Worm (Caenorhabditis elegans): ENCODE data around the gene sre-51.

The sre-51 gene

ce11 chrII:12279259-12279658 lies 32.4 kb upstream of the sre-51 start, which contains the start of the genes tric-1B.2 and Y57A10A.29:
TSS of gene tric-1B.2 (minus strand) at chrII:12279387.
TSS of gene Y57A10A.29 (plus strand) at chrII:12279561.
- TF ChIP-seq ceh-36 (tag; optimal IDR thresholded peaks at IDR 0.05), result no peak
- TF ChIP-seq sea-1 (GFP tag; conservative IDR thresholded peaks at IDR 0.05), result no peak
- TF ChIP-seq scrt-1 (GFP tag; IDR thresholded peaks at IDR 0.05), result no peak
- TF ChIP-seq tra-4 (tag; optimal IDR thresholded peaks at IDR 0.05), result no peak
- no peak for TF ChIP-seq hnd-1 (tag; optimal IDR thresholded peaks at IDR 0.05)
- TF ChIP-seq ceh-13 (GFP tag; optimal IDR thresholded peaks at IDR 0.05), result no peak
- TF ChIP-seq pes-1 (GFP tag; IDR thresholded peaks at IDR 0.05), result no peak
- TF ChIP-seq hmbx-1 (tag; optimal IDR thresholded peaks at IDR 0.05), result no peak
- no peak for TF ChIP-seq hmg-4 (GFP tag; optimal IDR thresholded peaks at IDR 0.05)
- TF ChIP-seq B0310.2 (tag; optimal IDR thresholded peaks at IDR 0.05), result no peak
- no peak for TF ChIP-seq ets-7 (tag; optimal IDR thresholded peaks at IDR 0.05)
- TF ChIP-seq tbx-11 (GFP tag; IDR thresholded peaks at IDR 0.05), result no peak
- no peak for TF ChIP-seq tbx-37 (GFP tag; conservative IDR thresholded peaks at IDR 0.05)
- no peak for TF ChIP-seq flt-1 (GFP tag; IDR thresholded peaks at IDR 0.05)
- TF ChIP-seq F13C5.2 (tag; optimal IDR thresholded peaks at IDR 0.05), result no peak
- no peak for TF ChIP-seq aly-1 (tag; optimal IDR thresholded peaks at IDR 0.05)
- TF ChIP-seq ama-1 (optimal IDR thresholded peaks at IDR 0.05), result no peak

DNA sequence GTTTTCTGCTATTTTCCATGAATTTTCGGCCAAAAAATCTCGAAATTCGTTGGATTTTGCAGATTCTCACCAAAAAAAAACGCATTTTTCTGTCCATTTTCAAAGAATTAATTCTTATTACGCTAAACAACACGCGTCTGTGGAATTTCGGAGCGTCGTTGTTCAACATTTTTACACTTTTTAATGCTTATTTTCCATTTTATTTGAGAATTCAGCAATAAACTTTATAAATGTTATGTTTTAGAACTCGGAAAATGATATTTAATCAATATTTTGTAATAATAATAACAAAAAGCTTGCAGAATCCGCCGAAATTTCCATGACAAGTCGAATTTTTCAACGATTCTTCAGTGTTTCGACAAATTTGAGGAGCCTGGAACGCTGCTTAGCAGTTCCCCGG lies 31.3 kb upstream of the sre-51 start, which contains the start of gene ife-5:
Gene ife-5, plus strand, starts transcription at position 301 of the 400 bp plus-strand sequence.
- no peak for TF ChIP-seq scrt-1 (GFP tag; IDR thresholded peaks at IDR 0.05)
- TF ChIP-seq aly-1 (tag; optimal IDR thresholded peaks at IDR 0.05), result no peak
- no peak for TF ChIP-seq sea-1 (GFP tag; conservative IDR thresholded peaks at IDR 0.05)
- TF ChIP-seq tbx-37 (GFP tag; conservative IDR thresholded peaks at IDR 0.05), result no peak
- TF ChIP-seq ceh-13 (GFP tag; optimal IDR thresholded peaks at IDR 0.05), result no peak
- no peak for TF ChIP-seq ceh-36 (tag; optimal IDR thresholded peaks at IDR 0.05)
- TF ChIP-seq ets-7 (tag; optimal IDR thresholded peaks at IDR 0.05), result no peak
- no peak for TF ChIP-seq ama-1 (optimal IDR thresholded peaks at IDR 0.05)
- TF ChIP-seq B0310.2 (tag; optimal IDR thresholded peaks at IDR 0.05), result no peak
- no peak for TF ChIP-seq tra-4 (tag; optimal IDR thresholded peaks at IDR 0.05)
- TF ChIP-seq pes-1 (GFP tag; IDR thresholded peaks at IDR 0.05), result no peak
- no peak for TF ChIP-seq hmbx-1 (tag; optimal IDR thresholded peaks at IDR 0.05)

ce11 chrII:12284045-12284444 lies 27.6 kb upstream of the sre-51 start:
- TF ChIP-seq hmbx-1 (tag; optimal IDR thresholded peaks at IDR 0.05) (no peak), F13C5.2 (tag; optimal IDR thresholded peaks at IDR 0.05) (no peak), hmg-4 (GFP tag; optimal IDR thresholded peaks at IDR 0.05) (no peak), ceh-36 (tag; optimal IDR thresholded peaks at IDR 0.05) (no peak), ceh-13 (GFP tag; optimal IDR thresholded peaks at IDR 0.05) (no peak), hnd-1 (tag; optimal IDR thresholded peaks at IDR 0.05) (no peak), tra-4 (tag; optimal IDR thresholded peaks at IDR 0.05) (no peak), pes-1 (GFP tag; IDR thresholded peaks at IDR 0.05) (no peak), tbx-11 (GFP tag; IDR thresholded peaks at IDR 0.05) (no peak), scrt-1 (GFP tag; IDR thresholded peaks at IDR 0.05) (no peak)

DNA sequence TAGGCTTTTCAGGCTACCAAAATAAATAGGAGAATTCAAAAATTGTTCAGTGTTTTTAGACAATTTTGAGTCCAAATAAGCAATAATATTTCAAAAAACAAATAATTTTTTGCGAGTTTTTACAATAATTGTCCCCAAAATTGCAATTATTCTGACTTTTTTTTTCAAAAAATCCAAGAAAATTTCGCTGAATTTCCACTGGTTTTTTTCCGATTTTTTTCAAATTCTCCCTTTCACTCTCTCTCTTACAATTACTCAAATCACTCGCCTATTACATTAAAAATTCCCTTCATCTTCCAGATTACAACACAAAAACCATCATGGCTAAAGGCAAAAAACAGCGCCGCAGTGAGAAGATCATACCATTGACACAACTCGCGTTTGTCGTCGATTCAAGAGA lies 22.6 kb upstream of the sre-51 start, which contains the start of gene Y57A10A.31:
Gene Y57A10A.31, plus strand, starts transcription at position 301 of the 400 bp plus-strand sequence.
- no peak for TF ChIP-seq flt-1 (GFP tag; IDR thresholded peaks at IDR 0.05)
- no peak for TF ChIP-seq ama-1 (optimal IDR thresholded peaks at IDR 0.05)
- no peak for TF ChIP-seq ets-7 (tag; optimal IDR thresholded peaks at IDR 0.05)
- no peak for TF ChIP-seq tra-4 (tag; optimal IDR thresholded peaks at IDR 0.05)
- no peak for TF ChIP-seq ceh-13 (GFP tag; optimal IDR thresholded peaks at IDR 0.05)
- TF ChIP-seq B0310.2 (tag; optimal IDR thresholded peaks at IDR 0.05), result no peak
- no peak for TF ChIP-seq sea-1 (GFP tag; conservative IDR thresholded peaks at IDR 0.05)
- TF ChIP-seq aly-1 (tag; optimal IDR thresholded peaks at IDR 0.05), result no peak
- no peak for TF ChIP-seq tbx-37 (GFP tag; conservative IDR thresholded peaks at IDR 0.05)
- TF ChIP-seq hmbx-1 (tag; optimal IDR thresholded peaks at IDR 0.05), result no peak
- no peak for TF ChIP-seq hnd-1 (tag; optimal IDR thresholded peaks at IDR 0.05)
- no peak for TF ChIP-seq F13C5.2 (tag; optimal IDR thresholded peaks at IDR 0.05)
- TF ChIP-seq hmg-4 (GFP tag; optimal IDR thresholded peaks at IDR 0.05), result no peak
- no peak for TF ChIP-seq ceh-36 (tag; optimal IDR thresholded peaks at IDR 0.05)
- no peak for TF ChIP-seq pes-1 (GFP tag; IDR thresholded peaks at IDR 0.05)
- TF ChIP-seq scrt-1 (GFP tag; IDR thresholded peaks at IDR 0.05), result no peak

- TF ChIP-seq sea-1 (GFP tag; conservative IDR thresholded peaks at IDR 0.05), result no peak
- TF ChIP-seq ama-1 (optimal IDR thresholded peaks at IDR 0.05), result no peak
- no peak for TF ChIP-seq flt-1 (GFP tag; IDR thresholded peaks at IDR 0.05)
- no peak for TF ChIP-seq hnd-1 (tag; optimal IDR thresholded peaks at IDR 0.05)
- no peak for TF ChIP-seq hmg-4 (GFP tag; optimal IDR thresholded peaks at IDR 0.05)
These were observed 15.1 kb upstream of the sre-51 start for ce11 chrII:12296591-12296990.

DNA sequence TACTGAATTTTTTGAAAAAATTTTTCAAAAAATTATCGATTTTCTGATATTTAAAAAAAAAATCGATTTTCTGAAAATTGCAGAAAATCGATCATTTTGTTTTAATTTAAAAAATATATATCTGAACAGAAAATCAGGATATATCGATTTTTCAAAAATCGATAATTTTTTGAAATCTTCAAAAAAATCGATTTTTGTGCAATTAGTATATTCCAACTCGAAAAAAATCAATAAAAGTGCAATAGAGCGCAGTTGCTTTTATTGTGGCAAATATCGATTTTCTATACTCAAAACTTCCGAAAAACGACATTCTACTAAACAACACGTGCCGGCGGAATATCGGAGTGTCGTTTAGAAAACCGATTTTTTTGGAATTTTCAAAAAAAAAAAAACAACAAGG lies 11.0 kb upstream of the sre-51 start:
- TF ChIP-seq flt-1 (GFP tag; IDR thresholded peaks at IDR 0.05) (no peak), pes-1 (GFP tag; IDR thresholded peaks at IDR 0.05) (no peak), F13C5.2 (tag; optimal IDR thresholded peaks at IDR 0.05) (no peak), hmbx-1 (tag; optimal IDR thresholded peaks at IDR 0.05) (no peak), ceh-36 (tag; optimal IDR thresholded peaks at IDR 0.05) (no peak)

ce11 chrII:12301233-12301632 lies 10.4 kb upstream of the sre-51 start:
- no peak for TF ChIP-seq hnd-1 (tag; optimal IDR thresholded peaks at IDR 0.05)
- TF ChIP-seq aly-1 (tag; optimal IDR thresholded peaks at IDR 0.05), result no peak
- TF ChIP-seq B0310.2 (tag; optimal IDR thresholded peaks at IDR 0.05), result no peak
- TF ChIP-seq hmbx-1 (tag; optimal IDR thresholded peaks at IDR 0.05), result no peak
- TF ChIP-seq ceh-13 (GFP tag; optimal IDR thresholded peaks at IDR 0.05), result no peak
- TF ChIP-seq tra-4 (tag; optimal IDR thresholded peaks at IDR 0.05), result no peak
- no peak for TF ChIP-seq pes-1 (GFP tag; IDR thresholded peaks at IDR 0.05)
- TF ChIP-seq tbx-37 (GFP tag; conservative IDR thresholded peaks at IDR 0.05), result no peak
- no peak for TF ChIP-seq tbx-11 (GFP tag; IDR thresholded peaks at IDR 0.05)
- TF ChIP-seq hmg-4 (GFP tag; optimal IDR thresholded peaks at IDR 0.05), result no peak
- TF ChIP-seq scrt-1 (GFP tag; IDR thresholded peaks at IDR 0.05), result no peak
- TF ChIP-seq sea-1 (GFP tag; conservative IDR thresholded peaks at IDR 0.05), result no peak
- TF ChIP-seq ets-7 (tag; optimal IDR thresholded peaks at IDR 0.05), result no peak
- no peak for TF ChIP-seq F13C5.2 (tag; optimal IDR thresholded peaks at IDR 0.05)
- TF ChIP-seq ceh-36 (tag; optimal IDR thresholded peaks at IDR 0.05), result no peak
- TF ChIP-seq flt-1 (GFP tag; IDR thresholded peaks at IDR 0.05), result no peak
- TF ChIP-seq ama-1 (optimal IDR thresholded peaks at IDR 0.05), result no peak

All from whole organism, early embryonic.